Worm (Caenorhabditis elegans) whole organism, L1 larva: ENCODE measurements around the gene tph-1.

Experiments
- C04F5.9 ChIP-seq: sonication (generic microtip); optimal IDR thresholded peaks from 2 replicates; lab custom pipeline; 2016; ENCODE audit warnings: missing genetic modification characterization, missing compliant biosample characterization
- C16A3.4 ChIP-seq: fragments of 150-350 bp; optimal IDR thresholded peaks from 2 replicates; lab custom pipeline; 2014; ENCODE audit warnings: missing biosample characterization, missing genetic modification characterization
- F16B12.6 ChIP-seq: fragments of 150-350 bp; optimal IDR thresholded peaks from 2 replicates; lab custom pipeline; 2014; ENCODE audit warnings: missing biosample characterization, missing genetic modification characterization
- Y116A8C.19 ChIP-seq: sonication (generic microtip); optimal IDR thresholded peaks from 2 replicates; lab custom pipeline; 2016; ENCODE audit warnings: missing compliant biosample characterization, missing genetic modification characterization, borderline replicate concordance
- aha-1 ChIP-seq: fragments of 150-350 bp; optimal IDR thresholded peaks from 2 replicates; lab custom pipeline; 2014; ENCODE audit warnings: missing biosample characterization, missing genetic modification characterization
- alr-1 ChIP-seq: fragments of 200-800 bp; sonication (Bioruptor generic); optimal IDR thresholded peaks from 2 replicates; lab custom pipeline; 2018; ENCODE audit warnings: borderline replicate concordance, mild to moderate bottlenecking, missing genetic modification characterization, missing compliant biosample characterization
- blmp-1 ChIP-seq: fragments of 150-350 bp; optimal IDR thresholded peaks from 2 replicates; lab custom pipeline; 2014; ENCODE audit warnings: missing biosample characterization, missing genetic modification characterization
- ceh-63 ChIP-seq: fragments of 200-800 bp; sonication (Bioruptor generic); optimal IDR thresholded peaks from 2 replicates; lab custom pipeline; 2018; ENCODE audit warnings: mild to moderate bottlenecking, missing genetic modification characterization, missing compliant biosample characterization
- ceh-8 ChIP-seq: fragments of 200-800 bp; sonication (Bioruptor generic); optimal IDR thresholded peaks from 2 replicates; lab custom pipeline; 2018; ENCODE audit warnings: mild to moderate bottlenecking, missing genetic modification characterization, moderate library complexity, missing compliant biosample characterization
- ceh-90 ChIP-seq: sonication (generic microtip); optimal IDR thresholded peaks from 2 replicates; lab custom pipeline; 2016; ENCODE audit warnings: missing genetic modification characterization, missing compliant biosample characterization
- ces-1 ChIP-seq: fragments of 150-350 bp; optimal IDR thresholded peaks from 2 replicates; lab custom pipeline; 2014; ENCODE audit warnings: missing biosample characterization, missing genetic modification reagents, missing genetic modification characterization
- dpl-1 ChIP-seq, 3 experiments: fragments of 150-350 bp in 2 of 3; sonication (generic microtip) in 1 of 3; optimal IDR thresholded peaks; 2 replicates each; lab custom pipeline; 2014 to 2017; ENCODE audit warnings: missing biosample characterization in 3 of 3, missing genetic modification characterization in 3 of 3, missing genetic modification reagents in 3 of 3
- efl-1 ChIP-seq, 4 experiments: fragments of 150-350 bp; optimal IDR thresholded peaks in 3 of 4; peaks in 1 of 4; 1 replicate in 1 of 4; 2 replicates in 3 of 4; lab custom pipeline; 2014; ENCODE audit warnings: missing biosample characterization in 2 of 4, missing genetic modification characterization in 2 of 4, missing genetic modification reagents in 2 of 4
- egl-13 ChIP-seq: sonication (generic microtip); optimal IDR thresholded peaks from 2 replicates; lab custom pipeline; 2016; ENCODE audit warnings: missing genotype, missing genetic modification reagents, missing genetic modification characterization, missing compliant biosample characterization
- fkh-10 ChIP-seq: sonication (generic microtip); optimal IDR thresholded peaks from 2 replicates; lab custom pipeline; 2017; ENCODE audit warnings: missing biosample characterization, missing genetic modification reagents, missing genetic modification characterization
- hlh-17 ChIP-seq: fragments of 200-800 bp; sonication (Bioruptor generic); optimal IDR thresholded peaks from 2 replicates; lab custom pipeline; 2018; ENCODE audit warnings: missing genetic modification characterization, mild to moderate bottlenecking, missing compliant biosample characterization, moderate library complexity, borderline replicate concordance
- jun-1 ChIP-seq: fragments of 150-350 bp; optimal IDR thresholded peaks from 2 replicates; lab custom pipeline; 2014; ENCODE audit warnings: missing biosample characterization, missing genetic modification reagents, missing genetic modification characterization
- lin-13 ChIP-seq: fragments of 150-350 bp; optimal IDR thresholded peaks from 2 replicates; lab custom pipeline; 2014; ENCODE audit warnings: missing biosample characterization, missing genetic modification reagents, missing genetic modification characterization
- lin-35 ChIP-seq, 2 experiments: fragments of 150-350 bp; optimal IDR thresholded peaks; 2 replicates each; lab custom pipeline; 2014; ENCODE audit warnings: missing biosample characterization in 2 of 2, missing genetic modification characterization in 2 of 2, missing genetic modification reagents in 2 of 2
- lin-39 ChIP-seq: fragments of 150-350 bp; optimal IDR thresholded peaks from 2 replicates; lab custom pipeline; 2014; ENCODE audit warnings: missing biosample characterization, missing genetic modification reagents, missing genetic modification characterization
- mab-9 ChIP-seq: fragments of 200-800 bp; sonication (Bioruptor generic); IDR thresholded peaks from 2 replicates; pipeline ENCODE4 v1.3.6; 2022; ENCODE audit warnings: missing genetic modification reagents, missing genetic modification characterization, missing compliant biosample characterization
- mdl-1 ChIP-seq, 2 experiments: fragments of 150-350 bp; optimal IDR thresholded peaks; 2 replicates each; lab custom pipeline; 2014 to 2017; ENCODE audit warnings: missing biosample characterization in 2 of 2, missing genetic modification characterization in 2 of 2, inconsistent platforms in 1 of 2
- mef-2 ChIP-seq: fragments of 150-350 bp; optimal IDR thresholded peaks from 2 replicates; lab custom pipeline; 2014; ENCODE audit warnings: missing biosample characterization, missing genetic modification characterization
- nhr-12 ChIP-seq: sonication (generic microtip); optimal IDR thresholded peaks from 2 replicates; lab custom pipeline; 2017; ENCODE audit warnings: missing biosample characterization, missing genetic modification characterization
- nhr-19 ChIP-seq: fragments of 200-800 bp; sonication (Bioruptor generic); conservative IDR thresholded peaks from 2 replicates; pipeline ENCODE4 v1.3.6; 2022; ENCODE audit warnings: missing genetic modification characterization, missing compliant biosample characterization
- nhr-237 ChIP-seq: fragments of 150-350 bp; optimal IDR thresholded peaks from 2 replicates; lab custom pipeline; 2014; ENCODE audit warnings: missing biosample characterization, missing genetic modification characterization
- nhr-47 ChIP-seq: sonication (generic microtip); optimal IDR thresholded peaks from 2 replicates; lab custom pipeline; 2016; ENCODE audit warnings: mild to moderate bottlenecking, missing genetic modification characterization, moderate library complexity, missing compliant biosample characterization
- nhr-71 ChIP-seq: sonication (generic microtip); optimal IDR thresholded peaks from 2 replicates; lab custom pipeline; 2016; ENCODE audit warnings: mild to moderate bottlenecking, missing genetic modification characterization, moderate library complexity, missing compliant biosample characterization
- nhr-77 ChIP-seq: fragments of 150-350 bp; optimal IDR thresholded peaks from 2 replicates; lab custom pipeline; 2014; ENCODE audit warnings: missing biosample characterization, missing genetic modification characterization
- nhr-90 ChIP-seq: sonication (generic microtip); optimal IDR thresholded peaks from 2 replicates; lab custom pipeline; 2016; ENCODE audit warnings: mild to moderate bottlenecking, missing genetic modification characterization, missing compliant biosample characterization; ENCODE audit not compliant: poor library complexity
- snpc-4 ChIP-seq: fragments of 150-350 bp; optimal IDR thresholded peaks from 2 replicates; lab custom pipeline; 2014; ENCODE audit warnings: missing biosample characterization, missing genetic modification characterization
- snu-23 ChIP-seq: sonication (generic microtip); optimal IDR thresholded peaks from 2 replicates; lab custom pipeline; 2016; ENCODE audit warnings: missing genetic modification characterization, missing compliant biosample characterization
- sox-4 ChIP-seq: sonication (generic microtip); optimal IDR thresholded peaks from 2 replicates; lab custom pipeline; 2016; ENCODE audit warnings: missing genetic modification characterization, missing compliant biosample characterization
- sup-37 ChIP-seq: fragments of 200-800 bp; sonication (Bioruptor generic); optimal IDR thresholded peaks from 2 replicates; lab custom pipeline; 2018; ENCODE audit warnings: mild to moderate bottlenecking, missing genetic modification characterization, missing compliant biosample characterization
- tlp-1 ChIP-seq: fragments of 150-350 bp; optimal IDR thresholded peaks from 2 replicates; lab custom pipeline; 2014; ENCODE audit warnings: missing biosample characterization, missing genetic modification characterization
- unc-62 ChIP-seq: fragments of 150-350 bp; optimal IDR thresholded peaks from 2 replicates; lab custom pipeline; 2014; ENCODE audit warnings: missing biosample characterization, missing genetic modification reagents, missing genetic modification characterization
- unc-86 ChIP-seq: sonication (generic microtip); optimal IDR thresholded peaks from 2 replicates; lab custom pipeline; 2016; ENCODE audit warnings: missing genetic modification characterization, missing compliant biosample characterization
- xbp-1 ChIP-seq: sonication (generic microtip); optimal IDR thresholded peaks from 2 replicates; lab custom pipeline; 2016; ENCODE audit warnings: missing genetic modification characterization, missing compliant biosample characterization
- ztf-11 ChIP-seq, 2 experiments: sonication (generic microtip); optimal IDR thresholded peaks; 2 replicates each; lab custom pipeline; 2016 to 2017; ENCODE audit warnings: missing genetic modification characterization in 2 of 2, missing biosample characterization in 1 of 2, missing compliant biosample characterization in 1 of 2

The tph-1 gene

ce11 chrII:7598702-7599314, 49.7 kb downstream of the tph-1 start, which contains the start of gene pgam-5:
Gene pgam-5 (minus strand): TSS chrII:7598752.
- TF ChIP-seq jun-1 (no peak), Y116A8C.19 (tag; lab: Kevin White, UChicago) (no peak), alr-1 (tag; lab: Kevin White, UChicago) (no peak), nhr-71 (tag; lab: Kevin White, UChicago) (no peak), nhr-47 (no peak), mdl-1 (tag; optimal IDR thresholded peaks at IDR 0.05; lab: Kevin White, UChicago) (no peak), lin-35 (GFP tag; optimal IDR thresholded peaks at IDR 0.05; lab: Kevin White, UChicago) (peak; percentile 11 to 55), lin-39 (tag; lab: Kevin White, UChicago) (no peak), mef-2 (no peak), unc-86 (tag; lab: Kevin White, UChicago) (no peak), aha-1 (no peak), C04F5.9 (no peak), ceh-90 (no peak), C16A3.4 (tag; lab: Kevin White, UChicago) (no peak), F16B12.6 (tag; lab: Kevin White, UChicago) (peak; percentile 87), ceh-63 (GFP tag; lab: Kevin White, UChicago) (no peak), nhr-12 (no peak), snpc-4 (tag; lab: Kevin White, UChicago) (no peak), efl-1 (optimal IDR thresholded peaks at IDR 0.05; lab: Kevin White, UChicago) (peak in 1 of 2 experiments; percentile 7), efl-1 (GFP tag; optimal IDR thresholded peaks at IDR 0.05 in 1 of 2; lab: Kevin White, UChicago) (peak; percentile 47 to 95), egl-13 (tag; lab: Kevin White, UChicago) (no peak), fkh-10 (GFP tag; lab: Kevin White, UChicago) (no peak), sup-37 (no peak), snu-23 (GFP tag; lab: Kevin White, UChicago) (peak; percentile 28), nhr-19 (no peak), nhr-90 (no peak), dpl-1 (GFP tag; optimal IDR thresholded peaks at IDR 0.05; lab: Kevin White, UChicago) (peak in 2 of 3 experiments; percentile 52 to 59), lin-13 (no peak), ztf-11 (tag; optimal IDR thresholded peaks at IDR 0.05; lab: Kevin White, UChicago) (no peak), tlp-1 (tag; lab: Kevin White, UChicago) (no peak), blmp-1 (no peak)

DNA sequence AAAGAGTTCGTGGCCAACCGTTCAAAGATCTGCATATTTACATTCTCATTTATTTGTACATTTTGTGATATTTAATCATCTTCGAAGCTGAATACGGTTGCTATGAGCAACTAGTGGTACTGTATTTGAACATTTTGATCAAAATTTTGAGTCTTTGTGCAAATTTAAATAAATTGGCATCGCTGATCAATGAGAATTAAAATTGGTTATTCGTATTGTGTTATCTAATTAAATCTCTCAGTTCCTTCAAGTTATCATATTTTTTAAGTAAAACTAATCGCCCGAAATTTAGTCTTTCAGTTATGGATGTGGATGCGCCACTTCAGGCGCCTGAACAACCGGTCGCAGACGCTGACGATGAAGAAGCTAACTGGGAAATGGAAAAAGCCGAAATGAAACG, 50.2 kb downstream of the tph-1 start, which contains the start of gene npp-21:
Gene npp-21, plus strand, starts transcription at position 301 of the 400 bp plus-strand sequence.
- no peak for TF ChIP-seq xbp-1 (tag; lab: Kevin White, UChicago)
- TF ChIP-seq unc-62 (GFP tag; lab: Kevin White, UChicago), result no peak
- no peak for TF ChIP-seq nhr-237 (tag; lab: Kevin White, UChicago)
- no peak for TF ChIP-seq sox-4
- no peak for TF ChIP-seq ces-1 (GFP tag; lab: Kevin White, UChicago)
- TF ChIP-seq ceh-8 (GFP tag; lab: Kevin White, UChicago), result no peak
- no peak for TF ChIP-seq snpc-4 (tag; lab: Kevin White, UChicago)
- TF ChIP-seq mdl-1 (tag; optimal IDR thresholded peaks at IDR 0.05; lab: Kevin White, UChicago), result no peak
- no peak for TF ChIP-seq nhr-77 (tag; lab: Kevin White, UChicago)
- no peak for TF ChIP-seq mab-9 (GFP tag; lab: Robert Waterston, UW)
- no peak for TF ChIP-seq hlh-17
